Worm (Caenorhabditis elegans) whole organism, midembryonic: ENCODE results near the gene lelo-2.
"Not testable (repeated sequence)": the region's sequence is repeated elsewhere in the genome, so short reads cannot be mapped to it uniquely, and the experiment has no call there.

Experiments
- T22C8.4 ChIP-seq: fragments of 200-800 bp; sonication (Bioruptor generic); IDR thresholded peaks from 2 replicates; pipeline ENCODE4 v1.3.6; 2022; ENCODE audit warnings: missing genetic modification characterization, missing compliant biosample characterization
- cog-1 ChIP-seq: sonication (generic microtip); optimal IDR thresholded peaks from 2 replicates; lab custom pipeline; 2016; ENCODE audit warnings: missing genetic modification characterization, missing compliant biosample characterization
- flt-1 ChIP-seq: fragments of 200-800 bp; sonication (Bioruptor generic); IDR thresholded peaks from 2 replicates; pipeline ENCODE4 v1.3.6; 2022; ENCODE audit warnings: missing genetic modification characterization, missing compliant biosample characterization
- klf-2 ChIP-seq: fragments of 200-800 bp; sonication (Bioruptor generic); conservative IDR thresholded peaks from 2 replicates; pipeline ENCODE4 v1.3.6; 2022; ENCODE audit warnings: missing genetic modification reagents, missing genetic modification characterization, missing compliant biosample characterization
- med-1 ChIP-seq: sonication (generic microtip); optimal IDR thresholded peaks from 2 replicates; lab custom pipeline; 2017; ENCODE audit warnings: missing genetic modification characterization, mild to moderate bottlenecking, missing compliant biosample characterization, antibody characterized with exemption, missing genetic modification reagents; ENCODE audit not compliant: insufficient read depth
- ref-1 ChIP-seq: fragments of 200-800 bp; sonication (Bioruptor generic); conservative IDR thresholded peaks from 2 replicates; pipeline ENCODE4 v1.3.6; 2022; ENCODE audit warnings: missing genetic modification reagents, missing genetic modification characterization, missing compliant biosample characterization
- tab-1 ChIP-seq: fragments of 200-800 bp; sonication (Bioruptor generic); IDR thresholded peaks from 2 replicates; pipeline ENCODE4 v1.3.6; 2022; ENCODE audit warnings: missing genetic modification characterization, missing compliant biosample characterization
- ztf-23 ChIP-seq: fragments of 200-800 bp; sonication (Bioruptor generic); IDR thresholded peaks from 2 replicates; pipeline ENCODE4 v1.3.6; 2022; ENCODE audit warnings: missing genetic modification reagents, missing genetic modification characterization, missing compliant biosample characterization
- ztf-29 ChIP-seq: fragments of 200-800 bp; sonication (Bioruptor generic); IDR thresholded peaks from 2 replicates; pipeline ENCODE4 v1.3.6; 2022; ENCODE audit warnings: missing genetic modification reagents, missing genetic modification characterization, missing compliant biosample characterization

The lelo-2 gene

ce11 chrIII:1388274-1389058 is 38.6 kb downstream of the lelo-2 start, which contains the start of gene pals-20:
TSS of gene pals-20 (minus strand) at chrIII:1388324.
- no peak for TF ChIP-seq ztf-23 (GFP tag; lab: Robert Waterston, UW)
- no peak for TF ChIP-seq flt-1 (GFP tag; lab: Robert Waterston, UW)
- TF ChIP-seq T22C8.4 (GFP tag; lab: Robert Waterston, UW) = no peak

ce11 chrIII:1384694-1385093 is 42.3 kb downstream of the lelo-2 start:
- TF ChIP-seq ztf-29 (GFP tag; lab: Robert Waterston, UW) = no peak
- no peak for TF ChIP-seq med-1 (GFP tag; lab: Kevin White, UChicago)
- no peak for TF ChIP-seq T22C8.4 (GFP tag; lab: Robert Waterston, UW)
- no peak for TF ChIP-seq klf-2 (GFP tag; lab: Robert Waterston, UW)
- no peak for TF ChIP-seq flt-1 (GFP tag; lab: Robert Waterston, UW)
- TF ChIP-seq ztf-23 (GFP tag; lab: Robert Waterston, UW) = no peak
- no peak for TF ChIP-seq ref-1 (GFP tag; lab: Robert Waterston, UW)
- no peak for TF ChIP-seq tab-1 (GFP tag; lab: Robert Waterston, UW)
- TF ChIP-seq cog-1 (tag; lab: Kevin White, UChicago) = no peak

ce11 chrIII:1384092-1384491 is 42.9 kb downstream of the lelo-2 start, which contains the start of the genes fbxa-138 and Y82E9BR.5:
TSS of gene fbxa-138 (minus strand) at chrIII:1384252.
TSS of gene Y82E9BR.5 (plus strand) at chrIII:1384370.
- TF ChIP-seq ztf-23 (GFP tag; lab: Robert Waterston, UW) = no peak
- no peak for TF ChIP-seq klf-2 (GFP tag; lab: Robert Waterston, UW)
- TF ChIP-seq flt-1 (GFP tag; lab: Robert Waterston, UW) = no peak
- no peak for TF ChIP-seq cog-1 (tag; lab: Kevin White, UChicago)
- no peak for TF ChIP-seq med-1 (GFP tag; lab: Kevin White, UChicago)
- no peak for TF ChIP-seq ztf-29 (GFP tag; lab: Robert Waterston, UW)
- no peak for TF ChIP-seq tab-1 (GFP tag; lab: Robert Waterston, UW)
- no peak for TF ChIP-seq T22C8.4 (GFP tag; lab: Robert Waterston, UW)
- no peak for TF ChIP-seq ref-1 (GFP tag; lab: Robert Waterston, UW)

ce11 chrIII:1383483-1383882 is 43.5 kb downstream of the lelo-2 start:
- TF ChIP-seq klf-2 (GFP tag; lab: Robert Waterston, UW) (no peak), ref-1 (GFP tag; lab: Robert Waterston, UW) (no peak), flt-1 (GFP tag; lab: Robert Waterston, UW) (no peak), med-1 (GFP tag; lab: Kevin White, UChicago) (no peak)

- TF ChIP-seq ztf-29 (GFP tag; lab: Robert Waterston, UW) (no peak), flt-1 (GFP tag; lab: Robert Waterston, UW) (no peak), klf-2 (GFP tag; lab: Robert Waterston, UW) (no peak), cog-1 (tag; lab: Kevin White, UChicago) (no peak), med-1 (GFP tag; lab: Kevin White, UChicago) (no peak), tab-1 (GFP tag; lab: Robert Waterston, UW) (no peak), T22C8.4 (GFP tag; lab: Robert Waterston, UW) (no peak), ztf-23 (GFP tag; lab: Robert Waterston, UW) (no peak), ref-1 (GFP tag; lab: Robert Waterston, UW) (no peak)
Measured at ce11 chrIII:1380535-1381274, 46.3 kb downstream of the lelo-2 start, which contains the start of the genes pals-21 and Y82E9BR.6. TSS of gene pals-21 (minus strand) at chrIII:1380635. TSS of gene Y82E9BR.6 (plus strand) at chrIII:1381224.

ce11 chrIII:1377903-1378302 is 49.1 kb downstream of the lelo-2 start, which contains the start of gene pals-40:
TSS of gene pals-40 (minus strand) at chrIII:1378003.
- TF ChIP-seq cog-1 (tag; lab: Kevin White, UChicago); med-1 (GFP tag; lab: Kevin White, UChicago); ztf-23 (GFP tag; lab: Robert Waterston, UW): not testable (repeated sequence)

- not testable (repeated sequence) for TF ChIP-seq tab-1 (GFP tag; lab: Robert Waterston, UW); flt-1 (GFP tag; lab: Robert Waterston, UW); cog-1 (tag; lab: Kevin White, UChicago)
Measured at ce11 chrIII:1375491-1375890, 51.5 kb downstream of the lelo-2 start, which contains the start of gene Y82E9BR.10. TSS of gene Y82E9BR.10 (minus strand) at chrIII:1375591.

ce11 chrIII:1374355-1374807 is 52.6 kb downstream of the lelo-2 start, which contains the start of gene Y82E9BR.20:
TSS of gene Y82E9BR.20 (plus strand) at chrIII:1374405.
- TF ChIP-seq tab-1 (GFP tag; lab: Robert Waterston, UW) = no peak
- TF ChIP-seq ztf-29 (GFP tag; lab: Robert Waterston, UW) = no peak

ce11 chrIII:1372563-1372962 is 54.5 kb downstream of the lelo-2 start:
- no peak for TF ChIP-seq ref-1 (GFP tag; lab: Robert Waterston, UW)
- TF ChIP-seq flt-1 (GFP tag; lab: Robert Waterston, UW) = no peak
- no peak for TF ChIP-seq ztf-23 (GFP tag; lab: Robert Waterston, UW)
- TF ChIP-seq ztf-29 (GFP tag; lab: Robert Waterston, UW) = no peak
- no peak for TF ChIP-seq tab-1 (GFP tag; lab: Robert Waterston, UW)
- no peak for TF ChIP-seq T22C8.4 (GFP tag; lab: Robert Waterston, UW)
- TF ChIP-seq med-1 (GFP tag; lab: Kevin White, UChicago) = no peak
- TF ChIP-seq cog-1 (tag; lab: Kevin White, UChicago) = no peak
- no peak for TF ChIP-seq klf-2 (GFP tag; lab: Robert Waterston, UW)
